Worm (Caenorhabditis elegans) whole organism, mixed stage, embryonic: ENCODE measurements around the gene ace-4.

Source experiments
- lin-13 ChIP-seq: fragments of 150-350 bp; optimal IDR thresholded peaks from 2 replicates; lab custom pipeline; 2014; ENCODE audit warnings: missing biosample characterization, missing genetic modification characterization
- lsy-2 ChIP-seq: fragments of 150-350 bp; optimal IDR thresholded peaks from 2 replicates; lab custom pipeline; 2014; ENCODE audit warnings: missing biosample characterization, missing genetic modification characterization
- nhr-76 ChIP-seq: sonication (generic microtip); optimal IDR thresholded peaks from 2 replicates; lab custom pipeline; 2017; ENCODE audit warnings: missing biosample characterization, missing genetic modification characterization
- unc-39 ChIP-seq: fragments of 150-350 bp; optimal IDR thresholded peaks from 2 replicates; lab custom pipeline; 2014; ENCODE audit warnings: missing biosample characterization, missing genetic modification characterization
- ztf-11 ChIP-seq: fragments of 150-350 bp; optimal IDR thresholded peaks from 2 replicates; lab custom pipeline; 2014; ENCODE audit warnings: missing biosample characterization, missing genetic modification characterization

DNA sequence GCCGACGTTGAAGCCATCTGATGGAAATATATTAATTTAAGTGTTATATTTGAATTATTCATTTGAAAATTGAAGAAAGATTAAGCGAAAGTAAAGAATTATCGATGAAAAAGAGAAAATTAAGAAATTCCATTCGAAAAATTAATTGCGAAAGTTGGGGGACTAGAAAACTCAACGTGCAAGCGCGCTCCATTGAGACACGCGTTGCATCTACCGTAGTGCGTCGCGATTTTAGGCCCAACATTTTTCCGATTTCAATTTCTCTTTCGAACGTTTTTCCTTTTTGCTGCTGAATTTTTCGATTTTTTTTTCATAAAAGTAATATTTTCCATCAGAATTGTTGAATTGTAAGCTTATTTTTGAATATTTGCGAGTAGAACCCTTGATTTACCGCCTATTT lies 43.5 kb upstream of the ace-4 start, which contains the start of gene Y48B6A.1:
- peak; percentile 97 for TF ChIP-seq lsy-2 (tag; lab: Kevin White, UChicago)
- no peak for TF ChIP-seq unc-39 (tag; lab: Kevin White, UChicago)
- TF ChIP-seq nhr-76 = no peak
- no peak for TF ChIP-seq ztf-11
- peak; percentile 97 for TF ChIP-seq lin-13 (tag; lab: Kevin White, UChicago)
